Fruit fly (Drosophila melanogaster) whole organism, embryonic: ENCODE measurements around the gene clumsy.

Experiments
- CG11695 ChIP-seq: fragments of 200-800 bp; sonication (Bioruptor generic); IDR thresholded peaks from 3 replicates; pipeline ENCODE4 v1.3.6; 2022; ENCODE audit warnings: missing biosample characterization, missing genetic modification characterization
- CG14050 ChIP-seq: fragments of 200-800 bp; sonication (Bioruptor generic); IDR thresholded peaks from 3 replicates; pipeline ENCODE4 v1.3.6; 2022; ENCODE audit warnings: missing biosample characterization, missing genetic modification characterization
- CG6254 ChIP-seq: fragments of 200-800 bp; sonication (Bioruptor generic); optimal IDR thresholded peaks from 3 replicates; lab custom pipeline; 2017; ENCODE audit warnings: mild to moderate bottlenecking, missing biosample characterization, missing genetic modification reagents, missing genetic modification characterization
- Sox100B ChIP-seq: fragments of 200-800 bp; sonication (Bioruptor generic); optimal IDR thresholded peaks from 3 replicates; lab custom pipeline; 2018; ENCODE audit warnings: missing biosample characterization, mild to moderate bottlenecking, missing genetic modification characterization
- amos ChIP-seq: fragments of 200-800 bp; sonication (Bioruptor generic); IDR thresholded peaks from 2 replicates; pipeline ENCODE4 v1.3.6; 2022; ENCODE audit warnings: missing biosample characterization, missing genetic modification characterization; ENCODE audit not compliant: partially characterized antibody
- dpn ChIP-seq, 2 experiments: fragments of 200-800 bp; sonication (Bioruptor generic); optimal IDR thresholded peaks; 3 replicates each; lab custom pipeline; 2016; ENCODE audit warnings: missing biosample characterization in 2 of 2, missing genetic modification characterization in 2 of 2
- inv ChIP-seq: fragments of 200-800 bp; sonication (Bioruptor generic); IDR thresholded peaks from 2 replicates; pipeline ENCODE4 v1.3.6; 2022; ENCODE audit warnings: missing biosample characterization, missing genetic modification characterization; ENCODE audit not compliant: partially characterized antibody
- wdn ChIP-seq: fragments of 200-800 bp; sonication (Bioruptor generic); IDR thresholded peaks from 2 replicates; pipeline ENCODE4 v1.3.6; 2022; ENCODE audit warnings: missing biosample characterization, missing genetic modification characterization

dm6 chr2L:21178436-21179216 lies 27.7 kb upstream of the clumsy start:
- TF ChIP-seq dpn (GFP tag; optimal IDR thresholded peaks at IDR 0.05; lab: Kevin White, UChicago) (no peak), CG11695 (no peak), wdn (GFP tag; lab: Robert Waterston, UW) (no peak), CG6254 (GFP tag; lab: Kevin White, UChicago) (no peak), Sox100B (GFP tag; lab: Kevin White, UChicago) (no peak), amos (GFP tag; lab: Robert Waterston, UW) (no peak), CG14050 (GFP tag; lab: Robert Waterston, UW) (no peak), inv (GFP tag; lab: Robert Waterston, UW) (no peak)
